Fruit fly (Drosophila melanogaster): ENCODE results near the gene Mur18B.

The Mur18B gene

DNA sequence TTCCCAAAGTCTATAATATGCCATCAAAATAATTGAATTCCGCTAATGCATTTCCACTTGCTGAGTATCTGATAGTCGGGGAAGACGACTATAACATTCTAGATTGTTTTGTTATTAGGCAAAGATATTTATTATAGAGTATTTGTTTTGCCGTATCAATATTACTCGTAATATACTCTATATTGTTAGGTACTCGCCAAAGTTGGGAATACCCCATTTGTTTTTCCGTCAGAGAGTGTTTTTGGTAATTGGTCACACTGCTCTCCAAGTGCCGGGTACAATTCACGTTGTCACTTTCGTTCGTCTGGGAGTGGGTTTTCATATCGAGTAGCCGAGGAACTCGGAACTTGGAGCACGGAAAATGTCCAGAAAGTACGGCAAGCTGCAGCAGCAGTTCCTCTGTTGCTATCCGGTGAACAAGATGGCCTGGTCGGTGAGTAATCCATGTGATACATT is 30.4 kb downstream of the Mur18B start, which contains the start of gene CG7889 (continued):
- TF ChIP-seq CG31365 (tag; optimal IDR thresholded peaks at IDR 0.05) = no peak
- TF ChIP-seq CG18764 (GFP tag; optimal IDR thresholded peaks at IDR 0.05) = no peak
- no peak for TF ChIP-seq CG33557 (GFP tag; optimal IDR thresholded peaks at IDR 0.05)
- no peak for TF ChIP-seq Jarid2 (GFP tag; optimal IDR thresholded peaks at IDR 0.05)
- TF ChIP-seq cad (GFP tag; optimal IDR thresholded peaks at IDR 0.05) = no peak
- no peak for TF ChIP-seq prd (optimal IDR thresholded peaks at IDR 0.05)
- no peak; the same call in 2 of the 3 replicates for TF ChIP-seq prd (GFP tag; IDR thresholded peaks at IDR 0.05)
- TF ChIP-seq Awh (GFP tag; IDR thresholded peaks at IDR 0.05) = no peak
- TF ChIP-seq CG6683 (GFP tag; optimal IDR thresholded peaks at IDR 0.05) = no peak
- peak; percentile 31; the same call in 1 of the 3 replicates for TF ChIP-seq CG34422 (GFP tag; IDR thresholded peaks at IDR 0.05)
- TF ChIP-seq CG5180 (GFP tag; optimal IDR thresholded peaks at IDR 0.05) = no peak
- TF ChIP-seq Taf1 (GFP tag; IDR thresholded peaks at IDR 0.05) = peak; percentile 18; the same call in 1 of the 2 replicates
- no peak for TF ChIP-seq Poxn (GFP tag; IDR thresholded peaks at IDR 0.05)
- no peak for TF ChIP-seq CG6791 (GFP tag; IDR thresholded peaks at IDR 0.05; ENCODE audit: partially characterized antibody)
- TF ChIP-seq al (GFP tag; IDR thresholded peaks at IDR 0.05) = no peak
- TF ChIP-seq Fer3 (tag; optimal IDR thresholded peaks at IDR 0.05) = no peak
- TF ChIP-seq NK7.1 (GFP tag; optimal IDR thresholded peaks at IDR 0.05) = no peak
- TF ChIP-seq CG13775 (GFP tag; optimal IDR thresholded peaks at IDR 0.05) = no peak
- TF ChIP-seq CG14014 (GFP tag; IDR thresholded peaks at IDR 0.05) = peak; percentile 26; the same call in 1 of the 2 replicates
- TF ChIP-seq HLH4C (GFP tag; IDR thresholded peaks at IDR 0.05; ENCODE audit: partially characterized antibody) = no peak
- TF ChIP-seq fd3F (GFP tag; optimal IDR thresholded peaks at IDR 0.05) = no peak
- TF ChIP-seq ham (GFP tag; IDR thresholded peaks at IDR 0.05) = no peak
- no peak for TF ChIP-seq repo (GFP tag; optimal IDR thresholded peaks at IDR 0.05)
- TF ChIP-seq CG32772 (GFP tag; IDR thresholded peaks at IDR 0.05) = no peak
- no peak for TF ChIP-seq sens-2 (GFP tag; IDR thresholded peaks at IDR 0.05)
- no peak for TF ChIP-seq CG11247 (GFP tag; IDR thresholded peaks at IDR 0.05)
- TF ChIP-seq eve (GFP tag; optimal IDR thresholded peaks at IDR 0.05) = no peak
- TF ChIP-seq cas (GFP tag; IDR thresholded peaks at IDR 0.05) = no peak
- peak; percentile 34 for TF ChIP-seq CG7839 (tag; optimal IDR thresholded peaks at IDR 0.05)
- TF ChIP-seq kni (GFP tag; optimal IDR thresholded peaks at IDR 0.05) = no peak
- TF ChIP-seq Sry-δ (GFP tag; optimal IDR thresholded peaks at IDR 0.05) = peak; percentile 3
- peak; percentile 10 for TF ChIP-seq CG10979 (tag; optimal IDR thresholded peaks at IDR 0.05)
- TF ChIP-seq CG7372 (GFP tag; IDR thresholded peaks at IDR 0.05) = no peak
- TF ChIP-seq Dref (GFP tag; IDR thresholded peaks at IDR 0.05) = no peak
- TF ChIP-seq Usf (GFP tag; optimal IDR thresholded peaks at IDR 0.05) = no peak
- peak; percentile 13 for TF ChIP-seq zen (tag; optimal IDR thresholded peaks at IDR 0.05)
- no peak for TF ChIP-seq otp (GFP tag; IDR thresholded peaks at IDR 0.05)
- no peak for TF ChIP-seq p53 (GFP tag; optimal IDR thresholded peaks at IDR 0.05)
- peak; percentile 39 for TF ChIP-seq CG30020 (tag; optimal IDR thresholded peaks at IDR 0.05)
- no peak for TF ChIP-seq wor (GFP tag; IDR thresholded peaks at IDR 0.05)
- no peak for TF ChIP-seq sima (GFP tag; optimal IDR thresholded peaks at IDR 0.05)
- no peak for TF ChIP-seq CG17186 (GFP tag; optimal IDR thresholded peaks at IDR 0.05)
- peak; percentile 64 for TF ChIP-seq gfzf (GFP tag; optimal IDR thresholded peaks at IDR 0.05)
- peak; percentile 43 for TF ChIP-seq scrt (GFP tag; optimal IDR thresholded peaks at IDR 0.05)
- no peak for TF ChIP-seq CG10431 (GFP tag; optimal IDR thresholded peaks at IDR 0.05)
- TF ChIP-seq CG10209 (GFP tag; optimal IDR thresholded peaks at IDR 0.05) = peak; percentile 23
- peak; percentile 7 for TF ChIP-seq B-H2 (GFP tag; optimal IDR thresholded peaks at IDR 0.05)
- TF ChIP-seq gro (GFP tag; optimal IDR thresholded peaks at IDR 0.05) = no peak
- no peak; the same call in 1 of the 2 replicates for TF ChIP-seq E2f2 (GFP tag; IDR thresholded peaks at IDR 0.05)
- peak; percentile 2 for TF ChIP-seq CG12659 (GFP tag; optimal IDR thresholded peaks at IDR 0.05)
- peak; percentile 52 for TF ChIP-seq CG14710 (tag; optimal IDR thresholded peaks at IDR 0.05)
- TF ChIP-seq CG1233 (GFP tag; optimal IDR thresholded peaks at IDR 0.05) = peak; percentile 22
